Fruit fly (Drosophila melanogaster) whole organism, adult: ENCODE results near the gene Mst27D.
A peak's percentile ranks its signal among the peaks of the same experiment; 100 is the strongest.

ENCODE experiments used
- CG11617 ChIP-seq: fragments of 200-800 bp; sonication (Bioruptor generic); optimal IDR thresholded peaks from 2 replicates; lab custom pipeline; 2017; ENCODE audit warnings: mild to moderate bottlenecking, missing biosample characterization, missing genetic modification reagents, missing genetic modification characterization
- CG12768 ChIP-seq: fragments of 200-800 bp; sonication (Bioruptor generic); optimal IDR thresholded peaks from 2 replicates; lab custom pipeline; 2017; ENCODE audit warnings: missing biosample characterization, missing genetic modification characterization, mild to moderate bottlenecking, moderate library complexity, missing genetic modification reagents
- CG14711 ChIP-seq: fragments of 200-800 bp; sonication (Bioruptor generic); optimal IDR thresholded peaks from 2 replicates; lab custom pipeline; 2018; ENCODE audit warnings: missing biosample characterization, mild to moderate bottlenecking, missing genetic modification characterization, moderate library complexity
- CG1620 ChIP-seq: fragments of 200-800 bp; sonication (Bioruptor generic); optimal IDR thresholded peaks from 2 replicates; lab custom pipeline; 2016; ENCODE audit warnings: missing biosample characterization, missing genetic modification characterization
- CG33017 ChIP-seq: fragments of 200-800 bp; sonication (Bioruptor generic); optimal IDR thresholded peaks from 2 replicates; lab custom pipeline; 2018; ENCODE audit warnings: missing biosample characterization, mild to moderate bottlenecking, missing genetic modification characterization, moderate library complexity
- CG5204 ChIP-seq: fragments of 200-800 bp; sonication (Bioruptor generic); optimal IDR thresholded peaks from 2 replicates; lab custom pipeline; 2016; ENCODE audit warnings: missing biosample characterization, missing genetic modification characterization
- CG7045 ChIP-seq: fragments of 200-800 bp; sonication (Bioruptor generic); optimal IDR thresholded peaks from 2 replicates; lab custom pipeline; 2017; ENCODE audit warnings: missing biosample characterization, mild to moderate bottlenecking, missing genetic modification characterization
- CG7101 ChIP-seq: fragments of 200-800 bp; sonication (Bioruptor generic); optimal IDR thresholded peaks from 2 replicates; lab custom pipeline; 2018; ENCODE audit warnings: missing biosample characterization, mild to moderate bottlenecking, missing genetic modification characterization, moderate library complexity
- Clk ChIP-seq: fragments of 200-800 bp; sonication (Bioruptor generic); optimal IDR thresholded peaks from 2 replicates; lab custom pipeline; 2017; ENCODE audit warnings: missing biosample characterization, missing genetic modification characterization
- Crg-1 ChIP-seq: fragments of 200-800 bp; sonication (Bioruptor generic); optimal IDR thresholded peaks from 2 replicates; lab custom pipeline; 2016; ENCODE audit warnings: missing biosample characterization, missing genetic modification characterization
- Hr96 ChIP-seq: fragments of 200-800 bp; sonication (Bioruptor generic); optimal IDR thresholded peaks from 2 replicates; lab custom pipeline; 2016; ENCODE audit warnings: missing biosample characterization, missing genetic modification characterization
- Mnt ChIP-seq: fragments of 200-800 bp; sonication (Bioruptor generic); optimal IDR thresholded peaks from 2 replicates; lab custom pipeline; 2016; ENCODE audit warnings: missing biosample characterization, mild to moderate bottlenecking, missing genetic modification characterization
- bab1 ChIP-seq: fragments of 200-800 bp; sonication (Bioruptor generic); optimal IDR thresholded peaks from 3 replicates; lab custom pipeline; 2019; ENCODE audit warnings: missing biosample characterization, mild to moderate bottlenecking, missing genetic modification characterization, moderate library complexity
- cic ChIP-seq: fragments of 200-800 bp; sonication (Bioruptor generic); optimal IDR thresholded peaks from 2 replicates; lab custom pipeline; 2017; ENCODE audit warnings: missing biosample characterization, mild to moderate bottlenecking, missing genetic modification characterization, moderate library complexity
- cnc ChIP-seq, 2 experiments: fragments of >200 bp; optimal IDR thresholded peaks; 2 replicates each; lab custom pipeline; 2017
- kay ChIP-seq: fragments of 200-800 bp; sonication (Bioruptor generic); peaks from one replicate; lab custom pipeline; 2016; ENCODE audit warnings: missing biosample characterization, missing genetic modification characterization, borderline replicate concordance
- ovo ChIP-seq: fragments of 200-800 bp; sonication (Bioruptor generic); optimal IDR thresholded peaks from 2 replicates; lab custom pipeline; 2016; ENCODE audit warnings: missing biosample characterization, missing genetic modification characterization
- pad ChIP-seq: fragments of 200-800 bp; sonication (Bioruptor generic); optimal IDR thresholded peaks from 3 replicates; lab custom pipeline; 2017; ENCODE audit warnings: missing biosample characterization, missing genetic modification characterization, mild to moderate bottlenecking, moderate library complexity, missing genetic modification reagents
- tj ChIP-seq: fragments of 200-800 bp; sonication (Bioruptor generic); optimal IDR thresholded peaks from 3 replicates; lab custom pipeline; 2017; ENCODE audit warnings: missing biosample characterization, mild to moderate bottlenecking, missing genetic modification characterization, moderate library complexity
- toe ChIP-seq: fragments of 200-800 bp; sonication (Bioruptor generic); optimal IDR thresholded peaks from 2 replicates; lab custom pipeline; 2016; ENCODE audit warnings: missing biosample characterization, missing genetic modification characterization

Gene Mst27D

dm6 chr2L:7043039-7043905 is 17.4 kb downstream of the Mst27D start:
- TF ChIP-seq ovo (GFP tag; lab: Kevin White, UChicago) (peak; percentile 38), Mnt (GFP tag; lab: Kevin White, UChicago) (peak; percentile 26), bab1 (GFP tag; lab: Kevin White, UChicago) (no peak), tj (GFP tag; lab: Kevin White, UChicago) (no peak)

- peak; percentile 65 for TF ChIP-seq tj (GFP tag; lab: Kevin White, UChicago)
- TF ChIP-seq Mnt (GFP tag; lab: Kevin White, UChicago), result peak; percentile 96
- TF ChIP-seq Crg-1 (GFP tag; lab: Kevin White, UChicago), result peak; percentile 92
- peak; percentile 63 for TF ChIP-seq Clk (GFP tag; lab: Kevin White, UChicago)
- no peak for TF ChIP-seq cnc (optimal IDR thresholded peaks at IDR 0.05; lab: Kevin White, UChicago)
- no peak for TF ChIP-seq toe (GFP tag; lab: Kevin White, UChicago)
- TF ChIP-seq CG11617, result peak; percentile 57
- TF ChIP-seq cic (GFP tag; lab: Kevin White, UChicago), result peak; percentile 84
- TF ChIP-seq CG33017 (tag; lab: Kevin White, UChicago), result peak; percentile 20
- peak; percentile 59 for TF ChIP-seq ovo (GFP tag; lab: Kevin White, UChicago)
- TF ChIP-seq CG7101 (tag; lab: Kevin White, UChicago), result peak; percentile 78
- TF ChIP-seq pad (GFP tag; lab: Kevin White, UChicago), result peak; percentile 67
- TF ChIP-seq CG7045, result peak; percentile 40
- TF ChIP-seq CG14711 (tag; lab: Kevin White, UChicago), result peak; percentile 33
- TF ChIP-seq CG12768, result peak; percentile 4
- TF ChIP-seq kay, result no peak
- no peak for TF ChIP-seq CG5204 (GFP tag; lab: Kevin White, UChicago)
- peak; percentile 81 for TF ChIP-seq bab1 (GFP tag; lab: Kevin White, UChicago)
- TF ChIP-seq Hr96, result peak; percentile 11
- peak; percentile 74 for TF ChIP-seq CG1620 (GFP tag; lab: Kevin White, UChicago)
These were observed 18.4 kb downstream of the Mst27D start for dm6 chr2L:7042150-7042811.

DNA sequence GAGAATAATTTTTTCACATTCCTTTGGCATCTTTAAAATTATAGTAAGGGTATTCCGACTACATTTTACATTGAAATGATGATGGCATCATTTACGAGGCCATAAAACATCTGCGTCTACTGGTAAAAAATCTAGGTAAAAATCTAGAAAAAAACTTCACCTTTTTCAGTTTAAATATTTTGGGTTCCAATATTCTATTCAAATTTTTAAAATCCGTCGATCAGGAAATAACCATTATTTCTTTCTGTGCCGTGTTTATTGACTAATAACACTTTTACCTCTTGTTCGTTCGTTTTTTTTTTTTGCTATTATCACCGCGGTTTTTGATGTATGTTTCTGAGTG is 21.3 kb downstream of the Mst27D start:
- TF ChIP-seq ovo (GFP tag; lab: Kevin White, UChicago) (no peak), CG7101 (tag; lab: Kevin White, UChicago) (peak; percentile 57), CG14711 (tag; lab: Kevin White, UChicago) (peak; percentile 26), CG11617 (peak; percentile 66), tj (GFP tag; lab: Kevin White, UChicago) (peak; percentile 41), kay (peak; percentile 62), Crg-1 (GFP tag; lab: Kevin White, UChicago) (peak; percentile 47), cic (GFP tag; lab: Kevin White, UChicago) (no peak), CG7045 (no peak), pad (GFP tag; lab: Kevin White, UChicago) (no peak), Hr96 (no peak), CG1620 (GFP tag; lab: Kevin White, UChicago) (no peak), CG33017 (tag; lab: Kevin White, UChicago) (peak; percentile 54), toe (GFP tag; lab: Kevin White, UChicago) (no peak), Clk (GFP tag; lab: Kevin White, UChicago) (no peak), bab1 (GFP tag; lab: Kevin White, UChicago) (peak; percentile 43), cnc (optimal IDR thresholded peaks at IDR 0.05; lab: Kevin White, UChicago) (no peak), Mnt (GFP tag; lab: Kevin White, UChicago) (peak; percentile 28), CG5204 (GFP tag; lab: Kevin White, UChicago) (no peak), CG12768 (peak; percentile 52)

- TF ChIP-seq cnc (optimal IDR thresholded peaks at IDR 0.05; lab: Kevin White, UChicago) (no peak), CG11617 (no peak), Clk (GFP tag; lab: Kevin White, UChicago) (no peak), CG7101 (tag; lab: Kevin White, UChicago) (no peak), Mnt (GFP tag; lab: Kevin White, UChicago) (no peak), cic (GFP tag; lab: Kevin White, UChicago) (peak; percentile 1), CG7045 (no peak), bab1 (GFP tag; lab: Kevin White, UChicago) (no peak), CG5204 (GFP tag; lab: Kevin White, UChicago) (no peak), CG1620 (GFP tag; lab: Kevin White, UChicago) (no peak), CG14711 (tag; lab: Kevin White, UChicago) (no peak), CG33017 (tag; lab: Kevin White, UChicago) (no peak), kay (no peak), ovo (GFP tag; lab: Kevin White, UChicago) (peak; percentile 50)
These were observed 22.0 kb downstream of the Mst27D start for dm6 chr2L:7038404-7039341.
